Comparison of ENCODE assay signal across 7 worm cellular contexts in the genomic region with DNA sequence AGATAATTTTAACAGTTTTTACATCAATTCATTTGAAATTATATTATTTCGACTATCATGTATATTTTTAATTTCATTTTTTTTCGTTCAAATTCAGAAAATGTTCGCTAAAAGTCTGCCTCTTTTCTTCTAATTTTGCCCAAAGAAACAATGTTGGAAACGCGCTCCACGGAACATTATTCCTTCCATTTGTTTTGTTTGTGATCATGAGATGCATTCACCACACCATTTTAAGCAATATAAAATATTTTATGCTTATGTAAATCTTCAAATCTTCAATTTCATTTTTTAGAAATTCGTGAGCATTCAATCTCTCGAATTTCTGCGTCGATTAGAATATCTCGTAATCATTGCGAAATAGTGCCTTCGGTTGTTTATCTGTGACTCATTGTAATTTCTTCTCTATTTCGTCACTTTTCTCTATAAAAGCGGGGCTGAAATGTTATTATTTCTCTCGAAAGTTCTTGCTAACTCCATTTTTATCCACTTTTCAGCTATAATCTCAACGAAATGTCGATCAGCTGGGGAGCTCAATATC.
TF ChIP-seq lines count a peak whose summit lies in the region.

A gene (plus strand): TSS at position 495 of the 538 bp plus-strand sequence.

TF ChIP-seq in whole organism, L1 larva, 84 proteins besides CTCF, POLR2A, EP300 and RAD21 (continues in another document):
- TF ChIP-seq elt-3 (tag; optimal IDR thresholded peaks at IDR 0.05; lab: Kevin White, UChicago) (no peak), lir-3 (tag; optimal IDR thresholded peaks at IDR 0.05; lab: Kevin White, UChicago; ENCODE audit: poor library complexity) (no peak), nhr-28 (tag; optimal IDR thresholded peaks at IDR 0.05; lab: Kevin White, UChicago) (no peak), zip-4 (GFP tag; optimal IDR thresholded peaks at IDR 0.05; lab: Kevin White, UChicago) (peak; percentile 72), nhr-11 (tag; optimal IDR thresholded peaks at IDR 0.05; lab: Kevin White, UChicago) (no peak), nhr-237 (tag; optimal IDR thresholded peaks at IDR 0.05; lab: Kevin White, UChicago) (no peak), lsy-2 (tag; optimal IDR thresholded peaks at IDR 0.05; lab: Kevin White, UChicago) (peak in 1 of 2 experiments; percentile 33), zag-1 (tag; optimal IDR thresholded peaks at IDR 0.05; lab: Kevin White, UChicago) (no peak), C04F5.9 (tag; optimal IDR thresholded peaks at IDR 0.05; lab: Kevin White, UChicago) (no peak), pax-3 (tag; optimal IDR thresholded peaks at IDR 0.05; lab: Kevin White, UChicago) (no peak), ces-1 (GFP tag; optimal IDR thresholded peaks at IDR 0.05; lab: Kevin White, UChicago) (no peak)

TF ChIP-seq in whole organism, L2 larva, 48 proteins besides CTCF, POLR2A, EP300 and RAD21 (continues in another document):
- no peak for TF ChIP-seq lin-39 (tag; optimal IDR thresholded peaks at IDR 0.05; lab: Kevin White, UChicago)
- no peak for TF ChIP-seq R02D3.7 (tag; optimal IDR thresholded peaks at IDR 0.05; lab: Kevin White, UChicago)
- no peak for TF ChIP-seq nhr-237 (tag; optimal IDR thresholded peaks at IDR 0.05; lab: Kevin White, UChicago)
- no peak for TF ChIP-seq nhr-6 (tag; optimal IDR thresholded peaks at IDR 0.05; lab: Kevin White, UChicago)
- no peak for TF ChIP-seq mab-5 (tag; optimal IDR thresholded peaks at IDR 0.05; lab: Kevin White, UChicago)
- TF ChIP-seq nhr-10 (tag; optimal IDR thresholded peaks at IDR 0.05; lab: Kevin White, UChicago): no peak
- no peak for TF ChIP-seq ztf-1 (GFP tag; conservative IDR thresholded peaks at IDR 0.05; lab: Robert Waterston, UW)
- no peak for TF ChIP-seq egl-27 (tag; optimal IDR thresholded peaks at IDR 0.05; lab: Kevin White, UChicago)
- peak; percentile 33 for TF ChIP-seq nhr-129 (tag; optimal IDR thresholded peaks at IDR 0.05; lab: Kevin White, UChicago)
- TF ChIP-seq nhr-23 (tag; optimal IDR thresholded peaks at IDR 0.05; lab: Kevin White, UChicago): no peak
- no peak for TF ChIP-seq sma-9 (GFP tag; optimal IDR thresholded peaks at IDR 0.05; lab: Kevin White, UChicago)
- TF ChIP-seq sma-9 (tag; optimal IDR thresholded peaks at IDR 0.05; lab: Kevin White, UChicago): no peak
- TF ChIP-seq nhr-25 (tag; optimal IDR thresholded peaks at IDR 0.05; lab: Kevin White, UChicago): no peak

TF ChIP-seq in whole organism, L3 larva, 47 proteins besides CTCF, POLR2A, EP300 and RAD21:
- TF ChIP-seq mdl-1 (tag; optimal IDR thresholded peaks at IDR 0.05; lab: Kevin White, UChicago) (no peak), eor-1 (tag; optimal IDR thresholded peaks at IDR 0.05; lab: Kevin White, UChicago) (no peak), pha-4 (tag; optimal IDR thresholded peaks at IDR 0.05; lab: Kevin White, UChicago) (peak; percentile 36), jun-1 (tag; optimal IDR thresholded peaks at IDR 0.05; lab: Kevin White, UChicago) (peak; percentile 16), hmg-11 (tag; optimal IDR thresholded peaks at IDR 0.05; lab: Kevin White, UChicago) (peak; percentile 22), lin-15B (tag; optimal IDR thresholded peaks at IDR 0.05; lab: Kevin White, UChicago) (peak; percentile 51), snpc-4 (tag; optimal IDR thresholded peaks at IDR 0.05; lab: Kevin White, UChicago) (peak; percentile 17), nfya-1 (tag; optimal IDR thresholded peaks at IDR 0.05; lab: Kevin White, UChicago; ENCODE audit: insufficient read depth) (peak; percentile 34)
TF ChIP-seq in whole organism, L3 larva: peak in this region for 6.

TF ChIP-seq in whole organism, L4 larva, 104 proteins besides CTCF, POLR2A, EP300 and RAD21:
- TF ChIP-seq ztf-11 (tag; optimal IDR thresholded peaks at IDR 0.05; lab: Kevin White, UChicago) (no peak), mxl-3 (GFP tag; optimal IDR thresholded peaks at IDR 0.05; lab: Kevin White, UChicago) (no peak), lsy-2 (tag; optimal IDR thresholded peaks at IDR 0.05; lab: Kevin White, UChicago) (peak in 1 of 2 experiments; percentile 47), hlh-30 (tag; optimal IDR thresholded peaks at IDR 0.05; lab: Kevin White, UChicago; ENCODE audit: insufficient read depth) (peak; percentile 74), daf-16 (GFP tag; optimal IDR thresholded peaks at IDR 0.05; lab: Kevin White, UChicago) (no peak), daf-16 (tag; optimal IDR thresholded peaks at IDR 0.05; lab: Kevin White, UChicago) (peak; percentile 39), rbr-2 (tag; optimal IDR thresholded peaks at IDR 0.05; lab: Kevin White, UChicago) (peak; percentile 0), nhr-6 (tag; optimal IDR thresholded peaks at IDR 0.05; lab: Kevin White, UChicago) (peak; percentile 30), T20F7.1 (GFP tag; optimal IDR thresholded peaks at IDR 0.05; lab: Kevin White, UChicago) (peak; percentile 38), nhr-11 (tag; optimal IDR thresholded peaks at IDR 0.05; lab: Kevin White, UChicago) (peak; percentile 52), lin-38 (GFP tag; IDR thresholded peaks at IDR 0.05; lab: Robert Waterston, UW) (peak; percentile 49), F26F4.8 (GFP tag; conservative IDR thresholded peaks at IDR 0.05; lab: Robert Waterston, UW) (no peak)

TF ChIP-seq in whole organism, late embryonic, 69 proteins besides CTCF, POLR2A, EP300 and RAD21:
- TF ChIP-seq hlh-30 (tag; optimal IDR thresholded peaks at IDR 0.05; lab: Kevin White, UChicago; ENCODE audit: insufficient read depth): peak; percentile 21
- no peak for TF ChIP-seq ceh-45 (GFP tag; IDR thresholded peaks at IDR 0.05; lab: Robert Waterston, UW)

TF ChIP-seq in whole organism, mixed stage, embryonic, 35 proteins besides CTCF, POLR2A, EP300 and RAD21:
- TF ChIP-seq sem-2 (GFP tag; optimal IDR thresholded peaks at IDR 0.05; lab: Kevin White, UChicago) (no peak), nhr-12 (tag; optimal IDR thresholded peaks at IDR 0.05; lab: Kevin White, UChicago) (no peak), unc-120 (tag; optimal IDR thresholded peaks at IDR 0.05; lab: Kevin White, UChicago; ENCODE audit: poor library complexity, severe bottlenecking) (peak; percentile 73), ceh-39 (tag; optimal IDR thresholded peaks at IDR 0.05; lab: Kevin White, UChicago) (no peak), unc-62 (GFP tag; optimal IDR thresholded peaks at IDR 0.05; lab: Kevin White, UChicago) (no peak)

TF ChIP-seq in whole organism, young adult, 124 proteins besides CTCF, POLR2A, EP300 and RAD21:
- TF ChIP-seq madf-8 (GFP tag; conservative IDR thresholded peaks at IDR 0.05; lab: Robert Waterston, UW): no peak
- TF ChIP-seq ZK185.1 (tag; optimal IDR thresholded peaks at IDR 0.05; lab: Kevin White, UChicago; ENCODE audit: poor library complexity, severe bottlenecking): no peak
- TF ChIP-seq aptf-3 (GFP tag; IDR thresholded peaks at IDR 0.05; lab: Robert Waterston, UW): no peak
- no peak for TF ChIP-seq F39B2.1 (GFP tag; IDR thresholded peaks at IDR 0.05; lab: Robert Waterston, UW)
- TF ChIP-seq cebp-1 (GFP tag; IDR thresholded peaks at IDR 0.05; lab: Robert Waterston, UW): peak; percentile 92
- TF ChIP-seq cebp-1 (tag; optimal IDR thresholded peaks at IDR 0.05; lab: Kevin White, UChicago): peak; percentile 98
- TF ChIP-seq D2030.7 (GFP tag; IDR thresholded peaks at IDR 0.05; lab: Robert Waterston, UW): no peak
- TF ChIP-seq egl-44 (GFP tag; IDR thresholded peaks at IDR 0.05; lab: Robert Waterston, UW): no peak
- peak; percentile 44 for TF ChIP-seq attf-5 (GFP tag; optimal IDR thresholded peaks at IDR 0.05; lab: Kevin White, UChicago)
- no peak for TF ChIP-seq dox-1 (GFP tag; IDR thresholded peaks at IDR 0.05; lab: Robert Waterston, UW)
- TF ChIP-seq nhr-80 (tag; optimal IDR thresholded peaks at IDR 0.05; lab: Kevin White, UChicago): peak; percentile 23
- TF ChIP-seq efl-1 (GFP tag; optimal IDR thresholded peaks at IDR 0.05; lab: Kevin White, UChicago): no peak
- no peak for TF ChIP-seq T26A5.8 (tag; optimal IDR thresholded peaks at IDR 0.05; lab: Kevin White, UChicago)
- 0 out of 2 replicates have a peak, but pooled peaks have one; percentile 29 for TF ChIP-seq mcd-1 (GFP tag; IDR thresholded peaks at IDR 0.05; lab: Robert Waterston, UW)
